Worm (Caenorhabditis elegans) whole organism, midembryonic: Measurements from ENCODE around the gene C08E3.1.

Experiments used
- flt-1 ChIP-seq: fragments of 200-800 bp; sonication (Bioruptor generic); IDR thresholded peaks from 2 replicates; pipeline ENCODE4 v1.3.6; 2022; ENCODE audit warnings: missing genetic modification characterization, missing compliant biosample characterization
- med-1 ChIP-seq: sonication (generic microtip); optimal IDR thresholded peaks from 2 replicates; lab custom pipeline; 2017; ENCODE audit warnings: missing genetic modification characterization, mild to moderate bottlenecking, missing compliant biosample characterization, antibody characterized with exemption, missing genetic modification reagents; ENCODE audit not compliant: insufficient read depth

- TF ChIP-seq med-1 (GFP tag; lab: Kevin White, UChicago) (no peak), flt-1 (GFP tag; lab: Robert Waterston, UW) (no peak)
Measured at ce11 chrII:1606079-1606478, 27.5 kb upstream of the C08E3.1 start, which contains the start of gene bath-33.
